Worm (Caenorhabditis elegans): ENCODE results near the gene ifbp-1.

- TF ChIP-seq W03F9.2 (tag; optimal IDR thresholded peaks at IDR 0.05) (no peak), him-1 (tag; optimal IDR thresholded peaks at IDR 0.05) (no peak), dao-5 (tag; optimal IDR thresholded peaks at IDR 0.05) (no peak)
These were observed 37.8 kb downstream of the ifbp-1 start for ce11 chrV:13342235-13342634.
